Fruit fly (Drosophila melanogaster) whole organism, prepupa: ENCODE data around the gene TpnC25D.

Experiments
- Blimp-1 ChIP-seq: fragments of 200-800 bp; sonication (Bioruptor generic); optimal IDR thresholded peaks from 3 replicates; lab custom pipeline; 2017; ENCODE audit warnings: missing biosample characterization, missing genetic modification characterization, mild to moderate bottlenecking, moderate library complexity, missing genetic modification reagents
- CG10631 ChIP-seq: fragments of 200-800 bp; sonication (Bioruptor generic); optimal IDR thresholded peaks from 2 replicates; lab custom pipeline; 2016; ENCODE audit warnings: missing biosample characterization, missing genetic modification characterization
- CG10669 ChIP-seq: fragments of 200-800 bp; sonication (Bioruptor generic); optimal IDR thresholded peaks from 3 replicates; lab custom pipeline; 2018; ENCODE audit warnings: missing biosample characterization, mild to moderate bottlenecking, missing genetic modification characterization, moderate library complexity
- CG11294 ChIP-seq: fragments of 200-800 bp; sonication (Bioruptor generic); IDR thresholded peaks from 2 replicates; pipeline ENCODE4 v1.3.6; 2022; ENCODE audit warnings: missing biosample characterization, missing genetic modification characterization
- CG11762 ChIP-seq: fragments of 200-800 bp; sonication (Bioruptor generic); optimal IDR thresholded peaks from 3 replicates; lab custom pipeline; 2016; ENCODE audit warnings: missing biosample characterization, missing genetic modification characterization; ENCODE audit not compliant: insufficient read depth
- CG11902 ChIP-seq: fragments of 200-800 bp; sonication (Bioruptor generic); optimal IDR thresholded peaks from 3 replicates; lab custom pipeline; 2016; ENCODE audit warnings: missing biosample characterization, missing genetic modification characterization
- CG15336 ChIP-seq: fragments of 200-800 bp; sonication (Bioruptor generic); IDR thresholded peaks from 2 replicates; pipeline ENCODE4 v1.3.6; 2022; ENCODE audit warnings: missing biosample characterization, missing genetic modification characterization
- CG16779 ChIP-seq: fragments of 200-800 bp; sonication (Bioruptor generic); optimal IDR thresholded peaks from 3 replicates; lab custom pipeline; 2017; ENCODE audit warnings: missing biosample characterization, mild to moderate bottlenecking, missing genetic modification characterization
- CG3032 ChIP-seq: fragments of 200-800 bp; optimal IDR thresholded peaks from 2 replicates; lab custom pipeline; 2019; ENCODE audit warnings: missing biosample characterization, mild to moderate bottlenecking, missing genetic modification characterization, moderate library complexity
- CG34406 ChIP-seq: fragments of 200-800 bp; sonication (Bioruptor generic); optimal IDR thresholded peaks from 3 replicates; lab custom pipeline; 2016; ENCODE audit warnings: missing biosample characterization, missing genetic modification characterization
- CG4318 ChIP-seq: fragments of 200-800 bp; sonication (Bioruptor generic); optimal IDR thresholded peaks from 3 replicates; lab custom pipeline; 2017; ENCODE audit warnings: missing biosample characterization, mild to moderate bottlenecking, missing genetic modification characterization
- CG6792 ChIP-seq: fragments of 200-800 bp; sonication (Bioruptor generic); optimal IDR thresholded peaks from 3 replicates; lab custom pipeline; 2016; ENCODE audit warnings: missing biosample characterization, missing genetic modification characterization
- CG8119 ChIP-seq: fragments of 200-800 bp; sonication (Bioruptor generic); IDR thresholded peaks from 3 replicates; pipeline ENCODE4 v1.3.6; 2022; ENCODE audit warnings: missing biosample characterization, missing genetic modification characterization
- CG9139 ChIP-seq: fragments of 200-800 bp; sonication (Bioruptor generic); optimal IDR thresholded peaks from 3 replicates; lab custom pipeline; 2017; ENCODE audit warnings: missing biosample characterization, mild to moderate bottlenecking, missing genetic modification characterization
- Eip75B ChIP-seq: fragments of 200-800 bp; sonication (Bioruptor generic); optimal IDR thresholded peaks from 3 replicates; lab custom pipeline; 2016; ENCODE audit warnings: missing biosample characterization, missing genetic modification characterization
- Eip78C ChIP-seq: fragments of 200-800 bp; sonication (Bioruptor generic); peaks from one replicate; lab custom pipeline; 2016; ENCODE audit warnings: missing biosample characterization, missing genetic modification characterization
- Ets21C ChIP-seq: fragments of 200-800 bp; sonication (Bioruptor generic); optimal IDR thresholded peaks from 3 replicates; lab custom pipeline; 2016; ENCODE audit warnings: missing biosample characterization, missing genetic modification characterization
- Ets96B ChIP-seq: fragments of 200-800 bp; optimal IDR thresholded peaks from 2 replicates; lab custom pipeline; 2019; ENCODE audit warnings: missing biosample characterization, mild to moderate bottlenecking, missing genetic modification characterization, moderate library complexity
- Hr4 ChIP-seq: fragments of 200-800 bp; sonication (Bioruptor generic); optimal IDR thresholded peaks from 3 replicates; lab custom pipeline; 2016; ENCODE audit warnings: missing biosample characterization, missing genetic modification characterization
- Lpt ChIP-seq: fragments of 200-800 bp; sonication (Bioruptor generic); optimal IDR thresholded peaks from 3 replicates; lab custom pipeline; 2016; ENCODE audit warnings: missing biosample characterization, missing genetic modification characterization
- Met ChIP-seq: fragments of 200-800 bp; sonication (Bioruptor generic); optimal IDR thresholded peaks from 3 replicates; lab custom pipeline; 2016; ENCODE audit warnings: missing biosample characterization, missing genetic modification characterization
- OdsH ChIP-seq: fragments of 200-800 bp; sonication (Bioruptor generic); optimal IDR thresholded peaks from 3 replicates; lab custom pipeline; 2016; ENCODE audit warnings: missing biosample characterization, missing genetic modification characterization
- Smox ChIP-seq: fragments of 200-800 bp; sonication (Bioruptor generic); optimal IDR thresholded peaks from 3 replicates; lab custom pipeline; 2016; ENCODE audit warnings: missing biosample characterization, missing genetic modification characterization
- Sox102F ChIP-seq: fragments of 200-800 bp; sonication (Bioruptor generic); optimal IDR thresholded peaks from 2 replicates; lab custom pipeline; 2016; ENCODE audit warnings: missing biosample characterization, mild to moderate bottlenecking, missing genetic modification characterization
- achi ChIP-seq: fragments of 200-800 bp; sonication (Bioruptor generic); optimal IDR thresholded peaks from 3 replicates; lab custom pipeline; 2016; ENCODE audit warnings: missing biosample characterization, missing genetic modification characterization
- acj6 ChIP-seq: fragments of 200-800 bp; sonication (Bioruptor generic); optimal IDR thresholded peaks from 3 replicates; lab custom pipeline; 2016; ENCODE audit warnings: missing biosample characterization, missing genetic modification characterization
- cyc ChIP-seq: fragments of 200-800 bp; sonication (Bioruptor generic); optimal IDR thresholded peaks from 3 replicates; lab custom pipeline; 2016; ENCODE audit warnings: missing biosample characterization, missing genetic modification characterization
- eg ChIP-seq: fragments of 200-800 bp; sonication (Bioruptor generic); IDR thresholded peaks from 3 replicates; pipeline ENCODE4 v1.3.6; 2022; ENCODE audit warnings: missing biosample characterization, missing genetic modification characterization
- esn ChIP-seq: fragments of 200-800 bp; sonication (Bioruptor generic); optimal IDR thresholded peaks from 2 replicates; lab custom pipeline; 2016; ENCODE audit warnings: missing biosample characterization, mild to moderate bottlenecking, missing genetic modification characterization, moderate library complexity
- fd85E ChIP-seq: fragments of 200-800 bp; sonication (Bioruptor generic); optimal IDR thresholded peaks from 3 replicates; lab custom pipeline; 2016; ENCODE audit warnings: missing biosample characterization, missing genetic modification characterization
- fkh ChIP-seq: fragments of 200-800 bp; sonication (Bioruptor generic); optimal IDR thresholded peaks from 3 replicates; lab custom pipeline; 2017; ENCODE audit warnings: missing biosample characterization, mild to moderate bottlenecking, missing genetic modification characterization, moderate library complexity
- lz ChIP-seq: fragments of 200-800 bp; sonication (Bioruptor generic); optimal IDR thresholded peaks from 3 replicates; lab custom pipeline; 2016; ENCODE audit warnings: missing biosample characterization, missing genetic modification characterization
- net ChIP-seq: fragments of 200-800 bp; sonication (Bioruptor generic); optimal IDR thresholded peaks from 3 replicates; lab custom pipeline; 2016; ENCODE audit warnings: missing biosample characterization, missing genetic modification characterization
- salr ChIP-seq, 2 experiments: fragments of 200-800 bp; sonication (Bioruptor generic); optimal IDR thresholded peaks; 3 replicates each; lab custom pipeline; 2016 to 2018; ENCODE audit warnings: missing biosample characterization in 2 of 2, missing genetic modification characterization in 2 of 2, mild to moderate bottlenecking in 1 of 2
- spab ChIP-seq: fragments of 200-800 bp; sonication (Bioruptor generic); optimal IDR thresholded peaks from 2 replicates; lab custom pipeline; 2017; ENCODE audit warnings: missing biosample characterization, mild to moderate bottlenecking, missing genetic modification characterization, missing genetic modification reagents
- svp ChIP-seq: fragments of 200-800 bp; sonication (Bioruptor generic); peaks from one replicate; lab custom pipeline; 2016; ENCODE audit warnings: missing biosample characterization, missing genetic modification characterization
- topi ChIP-seq: fragments of 200-800 bp; sonication (Bioruptor generic); optimal IDR thresholded peaks from 3 replicates; lab custom pipeline; 2016; ENCODE audit warnings: missing biosample characterization, missing genetic modification characterization
- vri ChIP-seq: fragments of 200-800 bp; sonication (Bioruptor generic); optimal IDR thresholded peaks from 3 replicates; lab custom pipeline; 2016; ENCODE audit warnings: missing biosample characterization, mild to moderate bottlenecking, missing genetic modification characterization

The TpnC25D gene

dm6 chr2L:5226891-5227554, 10.5 kb downstream of the TpnC25D start:
- no peak for TF ChIP-seq Eip75B
- no peak for TF ChIP-seq Smox (GFP tag; lab: Kevin White, UChicago)
- no peak for TF ChIP-seq Eip78C (GFP tag; lab: Kevin White, UChicago)
- TF ChIP-seq spab (GFP tag; lab: Kevin White, UChicago): no peak
- TF ChIP-seq fd85E (GFP tag; lab: Kevin White, UChicago): no peak
- TF ChIP-seq CG6792 (GFP tag; lab: Kevin White, UChicago): no peak
- no peak for TF ChIP-seq Hr4 (GFP tag; lab: Kevin White, UChicago)
- TF ChIP-seq lz (GFP tag; lab: Kevin White, UChicago): no peak
- TF ChIP-seq salr (GFP tag; optimal IDR thresholded peaks at IDR 0.05; lab: Kevin White, UChicago): no peak
- no peak for TF ChIP-seq OdsH (GFP tag; lab: Kevin White, UChicago)
- no peak for TF ChIP-seq acj6 (GFP tag; lab: Kevin White, UChicago)

dm6 chr2L:5228581-5229077, 12.1 kb downstream of the TpnC25D start:
- 0 out of 2 replicates have a peak, but pooled peaks have one; percentile 46 for TF ChIP-seq CG15336 (GFP tag; lab: Robert Waterston, UW)
- no peak for TF ChIP-seq Eip78C (GFP tag; lab: Kevin White, UChicago)
- TF ChIP-seq CG8119 (GFP tag; lab: Robert Waterston, UW): peak; percentile 26; the same call in 1 of the 3 replicates
- peak; percentile 51; the same call in 1 of the 3 replicates for TF ChIP-seq eg
- peak; percentile 71 for TF ChIP-seq fkh (GFP tag; lab: Kevin White, UChicago)
- no peak for TF ChIP-seq Ets21C (GFP tag; lab: Kevin White, UChicago)
- TF ChIP-seq CG11762: no peak

dm6 chr2L:5229239-5229638, 12.7 kb downstream of the TpnC25D start:
- TF ChIP-seq salr (GFP tag; optimal IDR thresholded peaks at IDR 0.05; lab: Kevin White, UChicago) (no peak), Blimp-1 (GFP tag; lab: Kevin White, UChicago) (no peak), cyc (GFP tag; lab: Kevin White, UChicago) (no peak), fd85E (GFP tag; lab: Kevin White, UChicago) (no peak), CG16779 (tag; lab: Kevin White, UChicago) (no peak), net (GFP tag; lab: Kevin White, UChicago) (no peak)

dm6 chr2L:5229735-5230347, 13.3 kb downstream of the TpnC25D start:
- TF ChIP-seq Sox102F (GFP tag; lab: Kevin White, UChicago) (no peak), vri (GFP tag; lab: Kevin White, UChicago) (peak; percentile 44), CG10631 (GFP tag; lab: Kevin White, UChicago) (no peak), svp (GFP tag; lab: Kevin White, UChicago) (peak; percentile 67), fd85E (GFP tag; lab: Kevin White, UChicago) (no peak), CG11762 (no peak), CG15336 (GFP tag; lab: Robert Waterston, UW) (0 out of 2 replicates have a peak, but pooled peaks have one; percentile 7)

- TF ChIP-seq CG11294 (GFP tag; lab: Robert Waterston, UW): no peak
- TF ChIP-seq Blimp-1 (GFP tag; lab: Kevin White, UChicago): no peak
- no peak for TF ChIP-seq CG11762
- TF ChIP-seq CG10669 (GFP tag; lab: Kevin White, UChicago): no peak
Observed at dm6 chr2L:5230772-5231171, 14.3 kb downstream of the TpnC25D start.

dm6 chr2L:5231437-5231836, 14.9 kb downstream of the TpnC25D start:
- TF ChIP-seq CG4318 (GFP tag; lab: Kevin White, UChicago) (no peak), CG6792 (GFP tag; lab: Kevin White, UChicago) (peak; percentile 36), Met (GFP tag; lab: Kevin White, UChicago) (peak; percentile 54), achi (GFP tag; lab: Kevin White, UChicago) (peak; percentile 25), Lpt (GFP tag; lab: Kevin White, UChicago) (no peak), CG34406 (GFP tag; lab: Kevin White, UChicago) (peak; percentile 38), topi (GFP tag; lab: Kevin White, UChicago) (peak; percentile 66), salr (GFP tag; optimal IDR thresholded peaks at IDR 0.05; lab: Kevin White, UChicago) (no peak), eg (0 out of 3 replicates have a peak, but pooled peaks have one; percentile 25), vri (GFP tag; lab: Kevin White, UChicago) (peak; percentile 49), spab (GFP tag; lab: Kevin White, UChicago) (no peak), CG16779 (tag; lab: Kevin White, UChicago) (no peak), Ets96B (tag; lab: Kevin White, UChicago) (no peak), CG3032 (tag; lab: Kevin White, UChicago) (no peak), lz (GFP tag; lab: Kevin White, UChicago) (peak; percentile 48), CG10631 (GFP tag; lab: Kevin White, UChicago) (peak; percentile 36), esn (GFP tag; lab: Kevin White, UChicago) (peak; percentile 64), CG9139 (GFP tag; lab: Kevin White, UChicago) (no peak), CG11902 (GFP tag; lab: Kevin White, UChicago) (no peak), CG11294 (GFP tag; lab: Robert Waterston, UW) (no peak)
